Worm (Caenorhabditis elegans): ENCODE data around the gene clec-239.

clec-239 gene

DNA sequence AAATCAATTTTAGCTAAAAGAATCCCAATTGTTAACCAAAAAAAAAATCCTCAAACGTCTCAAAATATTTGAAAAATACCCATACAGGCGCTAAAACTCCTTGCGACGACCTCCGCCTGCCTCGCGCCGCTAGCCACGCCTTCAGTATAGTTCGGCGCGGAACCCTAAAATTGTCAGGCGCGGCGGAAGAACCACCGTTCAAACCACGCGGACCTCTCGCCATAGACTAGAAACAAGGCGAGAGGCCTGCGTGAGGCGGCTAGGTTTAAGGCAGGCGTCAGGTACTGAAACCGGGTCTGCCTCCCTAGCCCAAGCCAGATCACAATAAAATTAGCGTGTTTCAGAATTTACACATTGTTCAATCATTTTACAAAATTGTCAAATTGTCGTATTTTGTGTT is 36.1 kb downstream of the clec-239 start:
- TF ChIP-seq nhr-19 (GFP tag; conservative IDR thresholded peaks at IDR 0.05) (no peak), unc-86 (tag; optimal IDR thresholded peaks at IDR 0.05) (no peak), hlh-17 (GFP tag; optimal IDR thresholded peaks at IDR 0.05; ENCODE audit: borderline replicate concordance) (no peak), mep-1 (tag; optimal IDR thresholded peaks at IDR 0.05) (no peak), lin-14 (GFP tag; optimal IDR thresholded peaks at IDR 0.05) (no peak), skn-1 (tag; optimal IDR thresholded peaks at IDR 0.05) (no peak), sox-4 (tag; optimal IDR thresholded peaks at IDR 0.05) (no peak), elt-2 (tag; optimal IDR thresholded peaks at IDR 0.05) (no peak), irx-1 (tag; optimal IDR thresholded peaks at IDR 0.05) (no peak), C34B4.2 (tag; optimal IDR thresholded peaks at IDR 0.05) (no peak), vab-15 (tag; optimal IDR thresholded peaks at IDR 0.05) (no peak)

DNA sequence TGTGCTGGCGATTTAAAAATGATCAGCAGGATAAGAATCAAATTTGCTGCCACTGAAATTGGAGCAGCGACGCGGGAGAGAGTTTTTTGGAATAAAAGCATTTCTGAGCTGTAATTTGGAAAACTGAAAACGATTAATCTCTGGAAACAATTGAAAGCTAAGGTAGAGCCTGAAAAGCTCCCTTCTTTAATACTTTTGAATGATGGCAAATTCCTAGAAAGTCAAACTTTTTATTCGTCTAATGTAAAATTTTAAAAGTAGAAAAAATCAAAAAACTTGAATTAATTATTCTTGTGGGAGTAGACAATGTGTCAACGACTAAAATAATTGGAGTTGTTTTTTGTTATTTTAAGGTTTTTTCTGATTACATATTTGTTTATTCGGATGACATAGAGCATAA is 43.9 kb downstream of the clec-239 start, which contains the start of gene str-217:
str-217 (minus strand) TSS at position 101 of the 400 bp plus-strand sequence.
- TF ChIP-seq nhr-84 (tag; optimal IDR thresholded peaks at IDR 0.05) = no peak

ce11 chrV:17000635-17001034 is 44.3 kb downstream of the clec-239 start:
- TF ChIP-seq mab-9 (GFP tag; IDR thresholded peaks at IDR 0.05) (no peak), nhr-47 (tag; optimal IDR thresholded peaks at IDR 0.05) (no peak), dsc-1 (tag; optimal IDR thresholded peaks at IDR 0.05) (no peak), tbx-2 (tag; optimal IDR thresholded peaks at IDR 0.05) (no peak), nhr-12 (tag; optimal IDR thresholded peaks at IDR 0.05) (no peak), elt-2 (tag; optimal IDR thresholded peaks at IDR 0.05) (no peak), hlh-4 (tag; optimal IDR thresholded peaks at IDR 0.05) (no peak), nhr-71 (tag; optimal IDR thresholded peaks at IDR 0.05) (no peak), nhr-76 (tag; optimal IDR thresholded peaks at IDR 0.05) (no peak), mep-1 (tag; optimal IDR thresholded peaks at IDR 0.05) (no peak), lin-15B (tag; optimal IDR thresholded peaks at IDR 0.05) (no peak), nhr-84 (tag; optimal IDR thresholded peaks at IDR 0.05) (no peak), dpl-1 (GFP tag; optimal IDR thresholded peaks at IDR 0.05) (no peak), vab-15 (tag; optimal IDR thresholded peaks at IDR 0.05) (no peak), ceh-82 (tag; optimal IDR thresholded peaks at IDR 0.05) (no peak)

ce11 chrV:17001167-17001566 is 44.8 kb downstream of the clec-239 start, which contains the start of gene sri-9:
Gene sri-9 (plus strand): TSS chrV:17001467.
- no peak for TF ChIP-seq nhr-47 (tag; optimal IDR thresholded peaks at IDR 0.05)
- no peak for TF ChIP-seq ets-5 (GFP tag; IDR thresholded peaks at IDR 0.05)
- TF ChIP-seq egl-27 (tag; optimal IDR thresholded peaks at IDR 0.05) = no peak
- TF ChIP-seq xbp-1 (tag; optimal IDR thresholded peaks at IDR 0.05) = no peak
- TF ChIP-seq unc-130 (tag; optimal IDR thresholded peaks at IDR 0.05) = no peak
- TF ChIP-seq efl-1 (optimal IDR thresholded peaks at IDR 0.05) = no peak
- TF ChIP-seq efl-1 (GFP tag; optimal IDR thresholded peaks at IDR 0.05 in 1 of 2) = no peak
- TF ChIP-seq lir-3 (tag; optimal IDR thresholded peaks at IDR 0.05; ENCODE audit: poor library complexity) = no peak
- no peak for TF ChIP-seq skn-1 (tag; optimal IDR thresholded peaks at IDR 0.05)
- no peak for TF ChIP-seq grh-1 (GFP tag; IDR thresholded peaks at IDR 0.05)
- no peak for TF ChIP-seq aha-1 (tag; optimal IDR thresholded peaks at IDR 0.05)
- TF ChIP-seq unc-62 (GFP tag; optimal IDR thresholded peaks at IDR 0.05) = no peak
- no peak for TF ChIP-seq swsn-7 (tag; optimal IDR thresholded peaks at IDR 0.05)

ce11 chrV:17005189-17005588 is 48.9 kb downstream of the clec-239 start, which contains the start of gene srh-131:
Gene srh-131 (plus strand): TSS chrV:17005489.
- no peak for TF ChIP-seq egl-27 (tag; optimal IDR thresholded peaks at IDR 0.05)
- no peak for TF ChIP-seq nhr-47 (tag; optimal IDR thresholded peaks at IDR 0.05)
- TF ChIP-seq fkh-8 (tag; optimal IDR thresholded peaks at IDR 0.05) = no peak
- no peak for TF ChIP-seq grh-1 (GFP tag; IDR thresholded peaks at IDR 0.05)
- no peak for TF ChIP-seq nhr-19 (GFP tag; conservative IDR thresholded peaks at IDR 0.05)
- no peak for TF ChIP-seq ztf-11 (tag; optimal IDR thresholded peaks at IDR 0.05)
- no peak for TF ChIP-seq ceh-63 (GFP tag; optimal IDR thresholded peaks at IDR 0.05)
- TF ChIP-seq egl-13 (tag; optimal IDR thresholded peaks at IDR 0.05) = no peak
- TF ChIP-seq unc-62 (GFP tag; optimal IDR thresholded peaks at IDR 0.05) = no peak
- no peak for TF ChIP-seq vab-15 (tag; optimal IDR thresholded peaks at IDR 0.05)
- no peak for TF ChIP-seq nhr-12 (tag; optimal IDR thresholded peaks at IDR 0.05)
- no peak for TF ChIP-seq alr-1 (tag; optimal IDR thresholded peaks at IDR 0.05; ENCODE audit: borderline replicate concordance)
- no peak for TF ChIP-seq mef-2 (tag; optimal IDR thresholded peaks at IDR 0.05)
- TF ChIP-seq lin-13 (GFP tag; optimal IDR thresholded peaks at IDR 0.05) = no peak
- no peak for TF ChIP-seq pag-3 (tag; optimal IDR thresholded peaks at IDR 0.05; ENCODE audit: borderline replicate concordance, insufficient read depth)
